Worm (Caenorhabditis elegans) whole organism, L4 larva: ENCODE data around the gene pes-23.
A peak's percentile ranks its signal among the peaks of the same experiment; 100 is the strongest.

Source experiments
- D1046.2 ChIP-seq: fragments of 200-800 bp; sonication (Bioruptor generic); IDR thresholded peaks from 2 replicates; pipeline ENCODE4 v1.3.6; 2022; ENCODE audit warnings: missing genetic modification characterization, missing compliant biosample characterization
- F44E2.7 ChIP-seq: fragments of 200-800 bp; sonication (Bioruptor generic); IDR thresholded peaks from 2 replicates; pipeline ENCODE4 v2.1.2; 2022; ENCODE audit warnings: missing genetic modification characterization, missing compliant biosample characterization
- R02D3.7 ChIP-seq: fragments of 150-350 bp; sonication (generic microtip); optimal IDR thresholded peaks from 3 replicates; lab custom pipeline; 2014; ENCODE audit warnings: missing biosample characterization, missing genetic modification characterization
- Y105C5A.15 ChIP-seq: fragments of 200-800 bp; sonication (Bioruptor generic); IDR thresholded peaks from 2 replicates; pipeline ENCODE4 v1.3.6; 2022; ENCODE audit warnings: missing genetic modification characterization, missing compliant biosample characterization
- ZK546.5 ChIP-seq, 2 experiments: sonication (generic microtip); optimal IDR thresholded peaks; 2 replicates each; lab custom pipeline; 2017; ENCODE audit warnings: missing biosample characterization in 2 of 2, missing genetic modification characterization in 2 of 2
- ama-1 ChIP-seq: fragments of 150-350 bp; optimal IDR thresholded peaks from 2 replicates; lab custom pipeline; 2014; ENCODE audit warnings: inconsistent platforms, mixed read lengths
- attf-4 ChIP-seq: sonication (generic microtip); optimal IDR thresholded peaks from 3 replicates; lab custom pipeline; 2017; ENCODE audit warnings: missing biosample characterization, missing genetic modification characterization
- ceh-28 ChIP-seq: fragments of 150-350 bp; optimal IDR thresholded peaks from 2 replicates; lab custom pipeline; 2014; ENCODE audit warnings: missing biosample characterization, missing genetic modification reagents, missing genetic modification characterization
- ceh-44 ChIP-seq: fragments of 200-800 bp; sonication (Bioruptor generic); IDR thresholded peaks from 2 replicates; pipeline ENCODE4 v1.3.6; 2022; ENCODE audit warnings: missing genetic modification reagents, missing genetic modification characterization, missing compliant biosample characterization
- ceh-82 ChIP-seq: sonication (generic microtip); optimal IDR thresholded peaks from 2 replicates; lab custom pipeline; 2017; ENCODE audit warnings: missing biosample characterization, missing genetic modification characterization
- cey-2 ChIP-seq: sonication (generic microtip); optimal IDR thresholded peaks from 3 replicates; lab custom pipeline; 2017; ENCODE audit warnings: missing genetic modification characterization, mild to moderate bottlenecking, missing compliant biosample characterization, antibody characterized with exemption, borderline replicate concordance; ENCODE audit not compliant: insufficient read depth
- daf-19 ChIP-seq: fragments of 200-800 bp; sonication (Bioruptor generic); conservative IDR thresholded peaks from 2 replicates; pipeline ENCODE4 v1.3.6; 2022; ENCODE audit warnings: missing genetic modification characterization, missing compliant biosample characterization
- dmd-8 ChIP-seq: fragments of 200-800 bp; sonication (Bioruptor generic); IDR thresholded peaks from 2 replicates; pipeline ENCODE4 v1.3.6; 2022; ENCODE audit warnings: missing genetic modification characterization, missing compliant biosample characterization
- dpl-1 ChIP-seq: fragments of 150-350 bp; optimal IDR thresholded peaks from 2 replicates; lab custom pipeline; 2014; ENCODE audit warnings: missing biosample characterization, missing genetic modification reagents, missing genetic modification characterization
- dve-1 ChIP-seq: sonication (generic microtip); optimal IDR thresholded peaks from 2 replicates; lab custom pipeline; 2017; ENCODE audit warnings: antibody characterized with exemption, mild to moderate bottlenecking, missing genetic modification characterization, missing compliant biosample characterization; ENCODE audit not compliant: insufficient read depth
- fkh-10 ChIP-seq: fragments of 150-350 bp; optimal IDR thresholded peaks from 2 replicates; lab custom pipeline; 2014; ENCODE audit warnings: missing biosample characterization, missing genetic modification reagents, missing genetic modification characterization
- hif-1 ChIP-seq, 2 experiments: sonication (generic microtip); optimal IDR thresholded peaks; 2 replicates each; lab custom pipeline; 2016 to 2017; ENCODE audit warnings: missing compliant biosample characterization in 2 of 2, missing genetic modification characterization in 2 of 2, missing genetic modification reagents in 2 of 2, missing genotype in 2 of 2, mild to moderate bottlenecking in 1 of 2
- hlh-30 ChIP-seq: sonication (generic microtip); optimal IDR thresholded peaks from 2 replicates; lab custom pipeline; 2017; ENCODE audit warnings: antibody characterized with exemption, mild to moderate bottlenecking, missing genetic modification characterization, missing compliant biosample characterization; ENCODE audit not compliant: insufficient read depth
- lin-15B ChIP-seq: fragments of 150-350 bp; sonication (generic microtip); optimal IDR thresholded peaks from 3 replicates; lab custom pipeline; 2014; ENCODE audit warnings: missing biosample characterization, missing genetic modification characterization
- lin-38 ChIP-seq: fragments of 200-800 bp; sonication (Bioruptor generic); IDR thresholded peaks from 2 replicates; pipeline ENCODE4 v1.3.6; 2022; ENCODE audit warnings: missing genetic modification reagents, missing genetic modification characterization, missing compliant biosample characterization
- lin-39 ChIP-seq: fragments of 150-350 bp; optimal IDR thresholded peaks from 2 replicates; lab custom pipeline; 2014; ENCODE audit warnings: missing biosample characterization, missing genetic modification reagents, missing genetic modification characterization
- mes-2 ChIP-seq: sonication (generic microtip); optimal IDR thresholded peaks from 2 replicates; lab custom pipeline; 2016; ENCODE audit warnings: missing genotype, mild to moderate bottlenecking, missing genetic modification characterization, missing compliant biosample characterization; ENCODE audit not compliant: poor library complexity, severe bottlenecking
- mxl-3 ChIP-seq: fragments of 200-800 bp; sonication (Bioruptor generic); optimal IDR thresholded peaks from 2 replicates; lab custom pipeline; 2018; ENCODE audit warnings: mild to moderate bottlenecking, missing genetic modification characterization, missing compliant biosample characterization
- nhr-102 ChIP-seq: sonication (generic microtip); optimal IDR thresholded peaks from 2 replicates; lab custom pipeline; 2016; ENCODE audit warnings: mild to moderate bottlenecking, missing genetic modification characterization, moderate library complexity, missing compliant biosample characterization
- nhr-111 ChIP-seq: fragments of 200-800 bp; sonication (Bioruptor generic); optimal IDR thresholded peaks from 2 replicates; lab custom pipeline; 2018; ENCODE audit warnings: mild to moderate bottlenecking, missing genetic modification characterization, missing compliant biosample characterization
- nhr-28 ChIP-seq: fragments of 150-350 bp; optimal IDR thresholded peaks from 2 replicates; lab custom pipeline; 2014; ENCODE audit warnings: missing biosample characterization, missing genetic modification characterization
- nhr-42 ChIP-seq: fragments of 200-800 bp; sonication (Bioruptor generic); IDR thresholded peaks from 2 replicates; pipeline ENCODE4 v1.3.6; 2022; ENCODE audit warnings: missing genetic modification characterization, missing compliant biosample characterization
- php-3 ChIP-seq: fragments of 200-800 bp; sonication (Bioruptor generic); IDR thresholded peaks from 2 replicates; pipeline ENCODE4 v1.3.6; 2022; ENCODE audit warnings: missing genetic modification reagents, missing genetic modification characterization, missing compliant biosample characterization
- rbr-2 ChIP-seq: sonication (generic microtip); optimal IDR thresholded peaks from 2 replicates; lab custom pipeline; 2016; ENCODE audit warnings: missing genotype, missing genetic modification characterization, missing compliant biosample characterization
- sdz-12 ChIP-seq: fragments of 200-800 bp; sonication (Bioruptor generic); optimal IDR thresholded peaks from 2 replicates; lab custom pipeline; 2018; ENCODE audit warnings: mild to moderate bottlenecking, missing genetic modification characterization, missing compliant biosample characterization
- snpc-1.2 ChIP-seq: fragments of 200-800 bp; sonication (Bioruptor generic); IDR thresholded peaks from 2 replicates; pipeline ENCODE4 v1.3.6; 2022; ENCODE audit warnings: missing genetic modification reagents, missing genetic modification characterization, missing compliant biosample characterization
- snpc-4 ChIP-seq: fragments of 150-350 bp; optimal IDR thresholded peaks from 2 replicates; lab custom pipeline; 2014; ENCODE audit warnings: missing biosample characterization, missing genetic modification characterization
- unc-62 ChIP-seq, 3 experiments: fragments of 150-350 bp in 1 of 3; sonication (generic microtip); optimal IDR thresholded peaks in 2 of 3; peaks in 1 of 3; 1 replicate in 1 of 3; 2 replicates in 2 of 3; lab custom pipeline; 2014 to 2017; ENCODE audit warnings: missing biosample characterization in 3 of 3, missing genetic modification characterization in 3 of 3, missing genetic modification reagents in 3 of 3, missing genotype in 1 of 3
- zfp-2 ChIP-seq: sonication (generic microtip); optimal IDR thresholded peaks from 2 replicates; lab custom pipeline; 2016; ENCODE audit warnings: mild to moderate bottlenecking, missing genetic modification characterization, missing compliant biosample characterization
- zfp-3 ChIP-seq: fragments of 200-800 bp; sonication (Bioruptor generic); conservative IDR thresholded peaks from 2 replicates; pipeline ENCODE4 v1.3.6; 2022; ENCODE audit warnings: missing genetic modification reagents, missing genetic modification characterization, missing compliant biosample characterization

Gene pes-23

DNA sequence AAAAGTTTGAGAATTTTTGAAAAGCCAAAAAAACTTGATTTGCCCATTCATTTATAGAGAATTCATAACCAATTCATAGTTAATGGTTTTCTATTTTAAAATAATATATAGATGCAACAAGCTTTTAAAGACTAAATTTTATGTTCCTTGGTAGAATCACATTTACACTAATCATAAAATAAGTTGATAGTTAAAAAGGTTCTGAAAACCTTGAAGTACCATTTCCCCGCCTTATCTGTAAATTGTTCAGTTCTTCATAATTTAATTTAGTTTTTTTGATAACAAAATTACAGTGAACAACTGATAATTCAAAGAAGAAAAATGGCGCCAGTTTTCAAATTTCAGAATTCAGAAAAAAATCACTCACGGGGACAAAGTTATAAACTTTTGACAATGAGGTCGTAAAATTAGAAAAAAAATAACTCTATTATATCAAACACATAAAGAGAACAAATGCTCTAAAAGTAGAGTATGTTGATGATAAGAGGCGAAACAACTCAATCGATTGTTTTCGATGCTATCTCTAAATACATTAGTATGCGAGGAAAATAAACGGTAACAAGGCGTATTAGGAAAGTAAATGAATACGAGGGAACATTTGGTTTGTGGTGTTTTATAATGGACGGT is 15.8 kb upstream of the pes-23 start, which contains the start of gene F41C6.7 (continued):
- TF ChIP-seq php-3 (GFP tag; lab: Robert Waterston, UW) = peak; percentile 78

DNA sequence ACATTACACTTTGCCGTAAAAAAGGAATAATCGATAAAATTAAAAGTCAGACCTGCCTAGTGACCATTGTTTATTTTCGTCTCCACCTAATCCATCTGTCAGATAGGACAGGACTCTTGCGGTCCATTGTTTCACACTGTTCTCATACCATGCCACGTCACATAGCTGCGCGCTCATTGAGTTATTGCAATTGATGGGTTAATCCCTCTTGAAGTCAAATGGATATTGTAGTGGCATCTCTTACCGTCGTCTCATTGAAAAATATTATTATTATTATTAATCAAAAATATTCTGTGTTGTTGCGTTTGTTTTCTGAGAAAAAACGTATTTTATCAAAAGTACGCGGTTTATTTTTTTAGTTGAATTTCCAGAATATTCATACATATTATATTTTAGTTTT is 13.0 kb upstream of the pes-23 start:
- no peak for TF ChIP-seq dmd-8 (GFP tag; lab: Robert Waterston, UW)
- no peak for TF ChIP-seq snpc-4 (tag; lab: Kevin White, UChicago)
- TF ChIP-seq Y105C5A.15 = no peak
- TF ChIP-seq unc-62 (GFP tag; optimal IDR thresholded peaks at IDR 0.05 in 1 of 2; lab: Kevin White, UChicago) = peak in 1 of 2 experiments; percentile 63
- TF ChIP-seq unc-62 (tag; optimal IDR thresholded peaks at IDR 0.05; lab: Kevin White, UChicago) = no peak

ce11 chrX:6889374-6889773 is 11.8 kb upstream of the pes-23 start, which contains the start of gene unc-6:
unc-6 (plus strand) TSS chrX:6889674.
- TF ChIP-seq ceh-82 = no peak
- no peak for TF ChIP-seq nhr-28 (tag; lab: Kevin White, UChicago)
- TF ChIP-seq hif-1 (tag; optimal IDR thresholded peaks at IDR 0.05; lab: Kevin White, UChicago) = no peak
- TF ChIP-seq cey-2 = no peak
- no peak for TF ChIP-seq snpc-4 (tag; lab: Kevin White, UChicago)
- TF ChIP-seq nhr-111 (GFP tag; lab: Kevin White, UChicago) = no peak
- no peak for TF ChIP-seq rbr-2 (tag; lab: Kevin White, UChicago)
- no peak for TF ChIP-seq nhr-102 (tag; lab: Kevin White, UChicago)
- no peak for TF ChIP-seq nhr-42 (GFP tag; lab: Robert Waterston, UW)
- no peak for TF ChIP-seq lin-38 (GFP tag; lab: Robert Waterston, UW)
- no peak for TF ChIP-seq zfp-3 (GFP tag; lab: Robert Waterston, UW)
- TF ChIP-seq mxl-3 (GFP tag; lab: Kevin White, UChicago) = no peak
- no peak for TF ChIP-seq ZK546.5 (tag; optimal IDR thresholded peaks at IDR 0.05; lab: Kevin White, UChicago)
- no peak for TF ChIP-seq ama-1 (lab: Kevin White, UChicago)
- no peak for TF ChIP-seq mes-2 (tag; lab: Kevin White, UChicago)
- TF ChIP-seq fkh-10 (GFP tag; lab: Kevin White, UChicago) = no peak
- TF ChIP-seq snpc-1.2 (GFP tag; lab: Robert Waterston, UW) = no peak
- no peak for TF ChIP-seq attf-4 (tag; lab: Kevin White, UChicago)
- TF ChIP-seq hlh-30 = no peak

ce11 chrX:6893074-6893473 is 8.1 kb upstream of the pes-23 start:
- TF ChIP-seq Y105C5A.15 (no peak), ceh-28 (no peak), ceh-44 (GFP tag; lab: Robert Waterston, UW) (no peak), F44E2.7 (GFP tag; lab: Robert Waterston, UW) (no peak), R02D3.7 (tag; lab: Kevin White, UChicago) (no peak), daf-19 (GFP tag; lab: Robert Waterston, UW) (no peak), lin-39 (tag; lab: Kevin White, UChicago) (no peak), dpl-1 (GFP tag; lab: Kevin White, UChicago) (no peak), zfp-2 (tag; lab: Kevin White, UChicago) (no peak), D1046.2 (GFP tag; lab: Robert Waterston, UW) (no peak), nhr-42 (GFP tag; lab: Robert Waterston, UW) (no peak), sdz-12 (no peak), lin-15B (no peak), nhr-111 (GFP tag; lab: Kevin White, UChicago) (no peak), dve-1 (tag; lab: Kevin White, UChicago) (no peak)
